Worm (Caenorhabditis elegans) whole organism, L1 larva: ENCODE results near the gene cyp-33E1.

Experiments
- C34B4.2 ChIP-seq: sonication (generic microtip); optimal IDR thresholded peaks from 2 replicates; lab custom pipeline; 2017; ENCODE audit warnings: mild to moderate bottlenecking, missing genetic modification characterization, missing compliant biosample characterization
- zag-1 ChIP-seq: fragments of 150-350 bp; optimal IDR thresholded peaks from 2 replicates; lab custom pipeline; 2014; ENCODE audit warnings: missing biosample characterization, missing genetic modification characterization
- ztf-11 ChIP-seq, 2 experiments: sonication (generic microtip); optimal IDR thresholded peaks; 2 replicates each; lab custom pipeline; 2016 to 2017; ENCODE audit warnings: missing genetic modification characterization in 2 of 2, missing biosample characterization in 1 of 2, missing compliant biosample characterization in 1 of 2

DNA sequence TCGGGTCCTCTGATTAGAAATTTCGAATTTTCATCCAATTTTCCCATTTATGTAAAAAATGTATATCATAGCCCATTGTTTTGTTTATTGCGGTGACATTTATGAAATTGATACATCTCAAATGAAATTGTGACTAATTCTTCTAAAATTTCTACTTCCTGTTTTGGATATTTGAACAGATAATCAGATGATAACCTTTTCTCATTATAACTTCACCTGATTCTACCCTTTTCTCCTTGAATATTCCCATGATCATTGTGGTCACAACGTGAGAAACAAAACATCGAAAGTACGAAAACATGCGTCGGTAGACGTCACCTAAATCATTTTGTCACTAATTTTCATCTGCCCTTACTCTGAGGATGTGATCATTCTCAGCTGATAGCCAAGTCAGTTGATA lies 18.2 kb downstream of the cyp-33E1 start:
- TF ChIP-seq C34B4.2 (no peak), zag-1 (tag; lab: Kevin White, UChicago) (no peak), ztf-11 (tag; optimal IDR thresholded peaks at IDR 0.05; lab: Kevin White, UChicago) (no peak)
